Fruit fly (Drosophila melanogaster): ENCODE measurements around the gene CG7139.

dm6 chr3L:22078063-22078462, 6.4 kb upstream of the CG7139 start:
- TF ChIP-seq CG8478 (optimal IDR thresholded peaks at IDR 0.05): no peak
- no peak for TF ChIP-seq psq (optimal IDR thresholded peaks at IDR 0.05)
- no peak for TF ChIP-seq Dll (optimal IDR thresholded peaks at IDR 0.05)
